Fruit fly (Drosophila melanogaster): ENCODE data around the gene bif.
A peak's percentile ranks its signal among the peaks of the same experiment; 100 is the strongest.

bif gene

DNA sequence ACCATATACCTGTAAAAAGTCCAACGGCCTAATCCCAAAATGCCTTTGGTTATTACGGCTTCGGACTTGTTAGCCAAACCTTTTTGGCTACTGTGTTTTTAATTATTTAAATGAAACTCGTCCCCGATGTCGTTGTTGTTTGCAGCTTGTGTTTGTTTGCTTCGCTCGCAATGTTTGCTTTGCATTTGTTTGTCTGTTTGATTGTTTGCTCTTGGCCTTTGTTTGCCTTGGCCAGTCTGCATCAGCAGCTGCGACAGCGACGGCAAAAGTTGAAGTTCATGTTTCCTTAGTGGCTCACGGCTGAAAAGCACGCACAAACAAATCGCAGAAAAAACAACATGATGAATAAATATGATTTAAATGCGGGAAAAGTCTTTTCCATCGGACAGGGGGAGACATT lies 18.3 kb upstream of the bif start (continued):
- TF ChIP-seq caup (GFP tag; optimal IDR thresholded peaks at IDR 0.05; ENCODE audit: severe bottlenecking) = peak; percentile 11
- TF ChIP-seq MTF-1 (GFP tag; optimal IDR thresholded peaks at IDR 0.05; ENCODE audit: borderline replicate concordance) = peak; percentile 53
- peak; percentile 26 for TF ChIP-seq Fer1 (GFP tag; optimal IDR thresholded peaks at IDR 0.05)
- TF ChIP-seq CG32772 (GFP tag; IDR thresholded peaks at IDR 0.05) = no peak
- no peak for TF ChIP-seq CG42726 (GFP tag; IDR thresholded peaks at IDR 0.05; ENCODE audit: partially characterized antibody)
- TF ChIP-seq CG18262 (tag; optimal IDR thresholded peaks at IDR 0.05) = peak; percentile 33
- TF ChIP-seq CG6813 (GFP tag; optimal IDR thresholded peaks at IDR 0.05) = peak; percentile 63
- peak; percentile 19 for TF ChIP-seq CG6765 (GFP tag; optimal IDR thresholded peaks at IDR 0.05)
- TF ChIP-seq CG17361 (GFP tag; IDR thresholded peaks at IDR 0.05) = 0 out of 3 replicates have a peak, but pooled peaks have one; percentile 16
- peak; percentile 63 for TF ChIP-seq kni (GFP tag; optimal IDR thresholded peaks at IDR 0.05)
- peak; percentile 54 for TF ChIP-seq Sox100B (GFP tag; optimal IDR thresholded peaks at IDR 0.05)
- peak; percentile 36 for TF ChIP-seq HHEX (GFP tag; optimal IDR thresholded peaks at IDR 0.05)
- TF ChIP-seq CG1529 (GFP tag; optimal IDR thresholded peaks at IDR 0.05) = peak; percentile 53
- no peak for TF ChIP-seq abd-A (tag; optimal IDR thresholded peaks at IDR 0.05)
- no peak for TF ChIP-seq BEAF-32 (GFP tag; optimal IDR thresholded peaks at IDR 0.05)
- TF ChIP-seq CG8089 (GFP tag; optimal IDR thresholded peaks at IDR 0.05) = peak; percentile 50
- no peak for TF ChIP-seq MBD-R2 (GFP tag; IDR thresholded peaks at IDR 0.05)
- TF ChIP-seq sc (optimal IDR thresholded peaks at IDR 0.05) = no peak
- peak; percentile 18 for TF ChIP-seq sc (GFP tag; optimal IDR thresholded peaks at IDR 0.05)
- peak; percentile 19 for TF ChIP-seq CG17186 (GFP tag; optimal IDR thresholded peaks at IDR 0.05)
- peak; percentile 9 for TF ChIP-seq Fer3 (tag; optimal IDR thresholded peaks at IDR 0.05)
- TF ChIP-seq CG1792 (GFP tag; optimal IDR thresholded peaks at IDR 0.05) = peak; percentile 18
- TF ChIP-seq CG31441 (GFP tag; IDR thresholded peaks at IDR 0.05) = peak; percentile 44; the same call in 1 of the 2 replicates
- no peak for TF ChIP-seq CG9797 (GFP tag; optimal IDR thresholded peaks at IDR 0.05)
- TF ChIP-seq CHES-1-like (GFP tag; optimal IDR thresholded peaks at IDR 0.05) = peak; percentile 28
- TF ChIP-seq Rfx (GFP tag; IDR thresholded peaks at IDR 0.05) = no peak; the same call in 1 of the 2 replicates
- peak; percentile 19 for TF ChIP-seq CG33213 (GFP tag; optimal IDR thresholded peaks at IDR 0.05)
- TF ChIP-seq Sry-β (GFP tag; optimal IDR thresholded peaks at IDR 0.05) = peak; percentile 11
- TF ChIP-seq Abd-B (GFP tag; optimal IDR thresholded peaks at IDR 0.05) = no peak
- TF ChIP-seq unpg (GFP tag; optimal IDR thresholded peaks at IDR 0.05) = peak; percentile 51
- peak; percentile 19 for TF ChIP-seq gcm (GFP tag; optimal IDR thresholded peaks at IDR 0.05)
- peak; percentile 44 for TF ChIP-seq CG10209 (GFP tag; optimal IDR thresholded peaks at IDR 0.05)
- TF ChIP-seq Xrp1 (GFP tag; IDR thresholded peaks at IDR 0.05) = peak; percentile 34; the same call in 1 of the 2 replicates
- TF ChIP-seq gem (tag; optimal IDR thresholded peaks at IDR 0.05) = peak; percentile 47
- no peak for TF ChIP-seq CG8290 (GFP tag; optimal IDR thresholded peaks at IDR 0.05)
- TF ChIP-seq CG8290 (tag; optimal IDR thresholded peaks at IDR 0.05) = peak in 1 of 2 experiments; percentile 50
- TF ChIP-seq CG8478 (optimal IDR thresholded peaks at IDR 0.05) = no peak
- TF ChIP-seq wek (GFP tag; optimal IDR thresholded peaks at IDR 0.05) = peak; percentile 69
- TF ChIP-seq prd (optimal IDR thresholded peaks at IDR 0.05) = no peak
- no peak for TF ChIP-seq prd (GFP tag; IDR thresholded peaks at IDR 0.05)
- no peak for TF ChIP-seq Dip3 (GFP tag; optimal IDR thresholded peaks at IDR 0.05)
- peak; percentile 69 for TF ChIP-seq CG17359 (tag; optimal IDR thresholded peaks at IDR 0.05)
- peak; percentile 55 for TF ChIP-seq odd (GFP tag; optimal IDR thresholded peaks at IDR 0.05)
- peak; percentile 55 for TF ChIP-seq sens (GFP tag)
- peak; percentile 72 for TF ChIP-seq nau (GFP tag; optimal IDR thresholded peaks at IDR 0.05)
- peak; percentile 38 for TF ChIP-seq Hmr (GFP tag; optimal IDR thresholded peaks at IDR 0.05)
- peak; percentile 12; the same call in 1 of the 2 replicates for TF ChIP-seq HLH3B (GFP tag; IDR thresholded peaks at IDR 0.05)
- TF ChIP-seq dmrt11E (tag; optimal IDR thresholded peaks at IDR 0.05) = peak; percentile 12
- TF ChIP-seq bsh (GFP tag; optimal IDR thresholded peaks at IDR 0.05) = peak in 1 of 2 experiments; percentile 48
- TF ChIP-seq Asciz (GFP tag; optimal IDR thresholded peaks at IDR 0.05) = peak; percentile 80

Data from whole organism, embryonic.